Worm (Caenorhabditis elegans): ENCODE measurements around the gene cup-4.

DNA sequence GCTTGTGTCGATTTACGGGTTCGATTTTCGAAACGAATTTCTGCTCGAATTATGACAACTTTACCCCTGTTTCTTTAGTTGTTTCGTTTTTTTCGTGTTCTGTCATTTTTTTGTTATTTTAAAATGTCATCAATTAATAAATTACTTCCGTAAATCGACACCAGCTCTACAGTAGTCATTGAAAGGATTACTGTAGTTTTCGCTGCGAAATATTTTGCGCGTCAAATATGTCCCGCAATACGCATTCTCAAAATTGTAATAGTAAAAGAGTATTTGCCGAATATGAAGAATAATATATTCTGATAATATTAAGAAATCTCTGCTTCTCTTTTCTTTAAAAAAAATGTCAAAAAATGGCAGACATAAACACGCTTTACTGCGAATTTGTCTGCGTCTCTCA lies 26.9 kb downstream of the cup-4 start:
- TF ChIP-seq ama-1 (optimal IDR thresholded peaks at IDR 0.05), result no peak
- TF ChIP-seq dve-1 (tag; optimal IDR thresholded peaks at IDR 0.05), result no peak

Measured in whole organism, late embryonic.